Worm (Caenorhabditis elegans): ENCODE results near the gene taap-1.
A peak's percentile ranks its signal among the peaks of the same experiment; 100 is the strongest.

- TF ChIP-seq snpc-4 (GFP tag; optimal IDR thresholded peaks at IDR 0.05) (no peak), snpc-4 (tag; optimal IDR thresholded peaks at IDR 0.05) (peak in 2 of 4 experiments; percentile 57 to 68), ceh-91 (GFP tag; IDR thresholded peaks at IDR 0.05) (peak; percentile 68)
Observed at ce11 chrII:8516783-8517182, 33.1 kb upstream of the taap-1 start, which contains the start of gene rnh-2.
